Worm (Caenorhabditis elegans): ENCODE results near the gene C23G10.11.
A peak's percentile ranks its signal among the peaks of the same experiment; 100 is the strongest.

The C23G10.11 gene

DNA sequence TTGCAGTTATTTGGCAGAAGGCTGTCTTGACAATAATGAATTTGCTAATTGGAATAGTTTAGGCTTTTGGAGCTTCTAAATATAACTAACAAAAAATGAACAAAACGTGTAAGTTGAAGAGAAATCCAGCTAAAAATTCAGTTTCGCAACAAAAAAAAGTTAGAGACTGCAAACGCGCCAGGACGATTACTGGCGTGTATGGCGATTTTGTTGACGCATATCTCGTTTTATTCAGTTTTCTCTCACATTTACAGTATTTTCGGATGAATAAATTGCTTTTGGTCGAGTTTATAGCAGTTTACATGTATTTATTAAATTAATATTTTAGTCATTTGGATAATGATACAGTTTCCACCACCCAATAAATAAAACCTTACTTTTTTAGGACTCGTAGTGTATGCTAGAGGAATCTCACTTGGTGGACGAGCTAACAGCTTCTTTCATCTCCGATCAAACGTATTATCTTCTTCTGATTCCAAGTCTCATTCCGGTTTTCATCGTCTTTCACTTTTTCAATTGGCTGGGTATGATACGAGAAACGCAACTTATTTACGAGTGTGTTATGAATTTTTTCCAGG lies 42.3 kb downstream of the C23G10.11 start, which contains the start of the genes abcf-3 and F42A10.5 (continued):
- TF ChIP-seq nhr-23 (tag; optimal IDR thresholded peaks at IDR 0.05): peak; percentile 72
- TF ChIP-seq elt-2 (tag; optimal IDR thresholded peaks at IDR 0.05): peak; percentile 34
- TF ChIP-seq ceh-16 (tag; optimal IDR thresholded peaks at IDR 0.05): no peak
- TF ChIP-seq lin-39 (tag; optimal IDR thresholded peaks at IDR 0.05): peak; percentile 14
- peak; percentile 50 for TF ChIP-seq nhr-43 (tag; optimal IDR thresholded peaks at IDR 0.05; ENCODE audit: poor library complexity, severe bottlenecking)
- TF ChIP-seq mdl-1 (tag; optimal IDR thresholded peaks at IDR 0.05): no peak

- TF ChIP-seq ceh-82 (tag; optimal IDR thresholded peaks at IDR 0.05) (no peak), nhr-67 (tag; optimal IDR thresholded peaks at IDR 0.05) (no peak), hmg-11 (tag; optimal IDR thresholded peaks at IDR 0.05) (peak; percentile 43), ztf-4 (tag; optimal IDR thresholded peaks at IDR 0.05) (no peak), lin-15B (tag; optimal IDR thresholded peaks at IDR 0.05) (peak; percentile 19), nhr-25 (tag; optimal IDR thresholded peaks at IDR 0.05) (no peak), ceh-28 (tag; optimal IDR thresholded peaks at IDR 0.05) (no peak), nhr-11 (tag; optimal IDR thresholded peaks at IDR 0.05) (peak; percentile 36), nhr-77 (tag; optimal IDR thresholded peaks at IDR 0.05) (no peak), sea-2 (GFP tag; optimal IDR thresholded peaks at IDR 0.05) (no peak), eor-1 (tag; optimal IDR thresholded peaks at IDR 0.05) (no peak), nhr-237 (tag; optimal IDR thresholded peaks at IDR 0.05) (no peak), tbx-2 (tag; optimal IDR thresholded peaks at IDR 0.05) (no peak), elt-3 (tag; optimal IDR thresholded peaks at IDR 0.05) (no peak), ceh-16 (tag; optimal IDR thresholded peaks at IDR 0.05) (no peak), fkh-10 (GFP tag; optimal IDR thresholded peaks at IDR 0.05) (no peak), daf-12 (tag; optimal IDR thresholded peaks at IDR 0.05) (no peak), aly-2 (tag; optimal IDR thresholded peaks at IDR 0.05) (no peak), lsy-12 (tag; optimal IDR thresholded peaks at IDR 0.05) (no peak), ceh-9 (tag; optimal IDR thresholded peaks at IDR 0.05) (no peak), unc-62 (GFP tag; optimal IDR thresholded peaks at IDR 0.05) (no peak), jun-1 (tag; optimal IDR thresholded peaks at IDR 0.05) (no peak), zag-1 (tag; optimal IDR thresholded peaks at IDR 0.05) (no peak), unc-39 (tag; optimal IDR thresholded peaks at IDR 0.05) (no peak), nhr-23 (tag; optimal IDR thresholded peaks at IDR 0.05) (no peak), nhr-43 (tag; optimal IDR thresholded peaks at IDR 0.05; ENCODE audit: poor library complexity, severe bottlenecking) (no peak), R02D3.7 (tag; optimal IDR thresholded peaks at IDR 0.05) (no peak), ZK546.5 (tag; optimal IDR thresholded peaks at IDR 0.05) (no peak), mml-1 (tag; optimal IDR thresholded peaks at IDR 0.05) (no peak), snpc-4 (tag; optimal IDR thresholded peaks at IDR 0.05) (peak; percentile 44), pha-4 (tag; optimal IDR thresholded peaks at IDR 0.05) (peak; percentile 1), nhr-28 (tag; optimal IDR thresholded peaks at IDR 0.05) (no peak), nhr-76 (tag; optimal IDR thresholded peaks at IDR 0.05) (no peak), pqm-1 (tag; optimal IDR thresholded peaks at IDR 0.05) (no peak), elt-2 (tag; optimal IDR thresholded peaks at IDR 0.05) (peak; percentile 11), fkh-2 (tag; optimal IDR thresholded peaks at IDR 0.05) (no peak), fos-1 (tag; optimal IDR thresholded peaks at IDR 0.05) (no peak), egl-5 (tag; optimal IDR thresholded peaks at IDR 0.05) (no peak), skn-1 (tag; optimal IDR thresholded peaks at IDR 0.05) (no peak), nhr-12 (tag; optimal IDR thresholded peaks at IDR 0.05) (no peak), ama-1 (optimal IDR thresholded peaks at IDR 0.05) (peak; percentile 45), elt-1 (tag; optimal IDR thresholded peaks at IDR 0.05) (no peak), nfya-1 (tag; optimal IDR thresholded peaks at IDR 0.05; ENCODE audit: insufficient read depth) (peak; percentile 65), mdl-1 (tag; optimal IDR thresholded peaks at IDR 0.05) (no peak), ztf-11 (tag; optimal IDR thresholded peaks at IDR 0.05) (no peak), lin-39 (tag; optimal IDR thresholded peaks at IDR 0.05) (peak; percentile 18), egl-27 (tag; optimal IDR thresholded peaks at IDR 0.05) (no peak)
These were observed 45.3 kb downstream of the C23G10.11 start for ce11 chrIII:6170038-6170437.
